Fruit fly (Drosophila melanogaster): ENCODE results near the gene CG13014.

The CG13014 gene

DNA sequence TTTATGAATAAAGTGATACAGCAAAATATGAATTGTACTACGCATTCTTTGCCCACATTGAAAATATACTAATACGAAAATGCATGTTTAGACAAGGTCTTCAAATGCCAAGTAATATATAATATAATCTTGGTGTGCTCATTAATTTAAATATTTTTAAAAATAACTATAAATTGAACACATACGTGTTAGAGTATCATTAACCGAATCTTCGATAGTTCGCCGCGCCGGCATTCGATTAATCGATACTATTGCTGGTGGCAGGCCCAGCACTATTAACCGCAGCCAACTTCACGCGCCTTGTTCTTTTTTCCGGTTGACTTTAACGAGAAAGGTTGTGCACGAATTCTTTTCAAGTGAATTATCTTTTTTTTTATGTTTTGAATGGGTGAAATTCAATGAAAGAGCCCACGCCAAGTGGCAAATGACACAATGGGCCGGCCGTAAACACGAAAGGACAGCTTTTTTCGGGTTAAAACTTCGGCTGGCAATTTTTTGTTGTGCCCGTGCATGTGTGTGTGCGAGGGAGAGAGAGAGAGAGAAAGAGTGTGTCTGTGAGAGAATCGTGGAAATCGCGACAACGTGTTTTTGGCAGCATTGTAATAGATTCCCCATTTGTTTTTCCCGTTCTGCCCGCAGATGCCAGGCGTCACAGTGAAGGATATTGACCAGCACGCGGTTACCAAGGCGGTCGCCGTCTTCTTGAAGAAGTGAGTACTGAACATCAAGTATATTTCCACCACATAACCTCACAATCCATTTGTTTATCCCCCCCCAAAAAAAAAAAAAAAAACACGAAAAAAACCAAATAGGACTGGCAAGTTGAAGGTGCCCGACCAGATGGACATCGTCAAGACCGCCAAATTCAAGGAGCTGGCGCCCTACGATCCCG, 50.2 kb downstream of the CG13014 start, which contains the start of gene RpS19a (continued):
- TF ChIP-seq nerfin-1 (tag; optimal IDR thresholded peaks at IDR 0.05): peak; percentile 76
- peak; percentile 79 for TF ChIP-seq CG18599 (GFP tag; optimal IDR thresholded peaks at IDR 0.05)
- TF ChIP-seq Jarid2 (GFP tag; optimal IDR thresholded peaks at IDR 0.05): peak; percentile 62
- peak; percentile 87 for TF ChIP-seq trem (tag; optimal IDR thresholded peaks at IDR 0.05)
- no peak for TF ChIP-seq CG42726 (GFP tag; IDR thresholded peaks at IDR 0.05; ENCODE audit: partially characterized antibody)
- peak; percentile 34 for TF ChIP-seq fu2 (GFP tag; optimal IDR thresholded peaks at IDR 0.05)
- TF ChIP-seq CG4328 (GFP tag; optimal IDR thresholded peaks at IDR 0.05): peak; percentile 85
- TF ChIP-seq Dip3 (GFP tag; optimal IDR thresholded peaks at IDR 0.05): peak; percentile 17
- TF ChIP-seq Ptx1 (GFP tag; IDR thresholded peaks at IDR 0.05): peak; percentile 58
- peak; percentile 99 for TF ChIP-seq Opbp (GFP tag; IDR thresholded peaks at IDR 0.05; ENCODE audit: partially characterized antibody)
- no peak for TF ChIP-seq ftz-f1 (GFP tag; optimal IDR thresholded peaks at IDR 0.05)

Measured in whole organism, embryonic.